Worm (Caenorhabditis elegans) whole organism, mixed stage, embryonic: ENCODE data around the gene ptr-9.

Experiments used
- M03D4.4 ChIP-seq: sonication (generic microtip); optimal IDR thresholded peaks from 2 replicates; lab custom pipeline; 2017; ENCODE audit warnings: mild to moderate bottlenecking, missing genetic modification characterization, missing compliant biosample characterization
- bed-3 ChIP-seq: fragments of 200-800 bp; sonication (Bioruptor generic); optimal IDR thresholded peaks from 3 replicates; lab custom pipeline; 2018; ENCODE audit warnings: mild to moderate bottlenecking, missing genetic modification characterization, moderate library complexity, missing compliant biosample characterization
- blmp-1 ChIP-seq: fragments of 150-350 bp; optimal IDR thresholded peaks from 2 replicates; lab custom pipeline; 2014; ENCODE audit warnings: missing biosample characterization, missing genetic modification characterization
- ceh-39 ChIP-seq: fragments of 150-350 bp; optimal IDR thresholded peaks from 2 replicates; lab custom pipeline; 2014; ENCODE audit warnings: missing biosample characterization, missing genetic modification characterization
- ceh-43 ChIP-seq: fragments of 200-800 bp; sonication (Bioruptor generic); optimal IDR thresholded peaks from 2 replicates; lab custom pipeline; 2018; ENCODE audit warnings: mild to moderate bottlenecking, missing genetic modification characterization, moderate library complexity, missing compliant biosample characterization
- ceh-83 ChIP-seq: fragments of 200-800 bp; sonication (Bioruptor generic); optimal IDR thresholded peaks from 2 replicates; lab custom pipeline; 2018; ENCODE audit warnings: mild to moderate bottlenecking, missing genetic modification characterization, missing compliant biosample characterization
- ces-1 ChIP-seq: fragments of 150-350 bp; optimal IDR thresholded peaks from 2 replicates; lab custom pipeline; 2014; ENCODE audit warnings: missing biosample characterization, missing genetic modification reagents, missing genetic modification characterization
- cnd-1 ChIP-seq: fragments of 200-800 bp; sonication (Bioruptor generic); optimal IDR thresholded peaks from 2 replicates; lab custom pipeline; 2018; ENCODE audit warnings: mild to moderate bottlenecking, missing genetic modification characterization, missing compliant biosample characterization
- drap-1 ChIP-seq: fragments of 200-800 bp; sonication (Bioruptor generic); optimal IDR thresholded peaks from 3 replicates; lab custom pipeline; 2018; ENCODE audit warnings: mild to moderate bottlenecking, missing genetic modification characterization, missing compliant biosample characterization
- elt-1 ChIP-seq: sonication (generic microtip); optimal IDR thresholded peaks from 2 replicates; lab custom pipeline; 2017; ENCODE audit warnings: missing genetic modification characterization, mild to moderate bottlenecking, missing compliant biosample characterization, antibody characterized with exemption, moderate library complexity, borderline replicate concordance; ENCODE audit not compliant: insufficient read depth
- elt-3 ChIP-seq: fragments of 150-350 bp; optimal IDR thresholded peaks from 2 replicates; lab custom pipeline; 2014; ENCODE audit warnings: missing biosample characterization, missing genetic modification characterization
- flh-1 ChIP-seq: fragments of 200-800 bp; sonication (Bioruptor generic); optimal IDR thresholded peaks from 2 replicates; lab custom pipeline; 2018; ENCODE audit warnings: mild to moderate bottlenecking, missing genetic modification characterization, moderate library complexity, missing compliant biosample characterization
- ham-2 ChIP-seq: fragments of 200-800 bp; sonication (Bioruptor generic); optimal IDR thresholded peaks from 2 replicates; lab custom pipeline; 2018; ENCODE audit warnings: mild to moderate bottlenecking, missing genetic modification characterization, missing compliant biosample characterization
- hlh-1 ChIP-seq: fragments of 150-350 bp; optimal IDR thresholded peaks from 2 replicates; lab custom pipeline; 2014; ENCODE audit warnings: missing biosample characterization, missing genetic modification reagents, missing genetic modification characterization
- lin-13 ChIP-seq: fragments of 150-350 bp; optimal IDR thresholded peaks from 2 replicates; lab custom pipeline; 2014; ENCODE audit warnings: missing biosample characterization, missing genetic modification characterization
- lin-32 ChIP-seq: fragments of 200-800 bp; sonication (Bioruptor generic); optimal IDR thresholded peaks from 2 replicates; lab custom pipeline; 2018; ENCODE audit warnings: mild to moderate bottlenecking, missing genetic modification characterization, missing compliant biosample characterization
- lsy-2 ChIP-seq: fragments of 150-350 bp; optimal IDR thresholded peaks from 2 replicates; lab custom pipeline; 2014; ENCODE audit warnings: missing biosample characterization, missing genetic modification characterization
- mab-5 ChIP-seq: fragments of 150-350 bp; optimal IDR thresholded peaks from 2 replicates; lab custom pipeline; 2014; ENCODE audit warnings: missing biosample characterization, missing genetic modification characterization
- mep-1 ChIP-seq: fragments of 150-350 bp; optimal IDR thresholded peaks from 2 replicates; lab custom pipeline; 2017; ENCODE audit warnings: missing biosample characterization, missing genetic modification reagents, missing genetic modification characterization, inconsistent platforms
- mls-2 ChIP-seq: sonication (generic microtip); optimal IDR thresholded peaks from 2 replicates; lab custom pipeline; 2016; ENCODE audit warnings: mild to moderate bottlenecking, missing genetic modification characterization, moderate library complexity, missing compliant biosample characterization
- nhr-12 ChIP-seq: fragments of 150-350 bp; optimal IDR thresholded peaks from 2 replicates; lab custom pipeline; 2014; ENCODE audit warnings: missing biosample characterization, missing genetic modification characterization
- nhr-2 ChIP-seq: fragments of 150-350 bp; optimal IDR thresholded peaks from 2 replicates; lab custom pipeline; 2014; ENCODE audit warnings: missing biosample characterization, missing genetic modification characterization
- nhr-237 ChIP-seq: fragments of 150-350 bp; optimal IDR thresholded peaks from 2 replicates; lab custom pipeline; 2014; ENCODE audit warnings: missing biosample characterization, missing genetic modification characterization
- nhr-28 ChIP-seq: fragments of 150-350 bp; optimal IDR thresholded peaks from 2 replicates; lab custom pipeline; 2014; ENCODE audit warnings: missing biosample characterization, missing genetic modification characterization
- nhr-76 ChIP-seq: sonication (generic microtip); optimal IDR thresholded peaks from 2 replicates; lab custom pipeline; 2017; ENCODE audit warnings: missing biosample characterization, missing genetic modification characterization
- pha-4 ChIP-seq: fragments of 150-350 bp; optimal IDR thresholded peaks from 2 replicates; lab custom pipeline; 2018; ENCODE audit warnings: missing biosample characterization, missing genetic modification reagents, missing genetic modification characterization
- sem-2 ChIP-seq: fragments of 200-800 bp; sonication (Bioruptor generic); optimal IDR thresholded peaks from 2 replicates; lab custom pipeline; 2018; ENCODE audit warnings: mild to moderate bottlenecking, missing genetic modification characterization, missing compliant biosample characterization
- snpc-4 ChIP-seq: fragments of 150-350 bp; optimal IDR thresholded peaks from 2 replicates; lab custom pipeline; 2014; ENCODE audit warnings: missing biosample characterization, missing genetic modification characterization
- sptf-1 ChIP-seq: sonication (generic microtip); optimal IDR thresholded peaks from 2 replicates; lab custom pipeline; 2017; ENCODE audit warnings: mild to moderate bottlenecking, missing genetic modification characterization, moderate library complexity, missing compliant biosample characterization
- tbx-8 ChIP-seq: fragments of 200-800 bp; sonication (Bioruptor generic); optimal IDR thresholded peaks from 2 replicates; lab custom pipeline; 2018; ENCODE audit warnings: mild to moderate bottlenecking, missing genetic modification characterization, moderate library complexity, missing compliant biosample characterization
- unc-120 ChIP-seq: sonication (generic microtip); optimal IDR thresholded peaks from 2 replicates; lab custom pipeline; 2017; ENCODE audit warnings: missing genetic modification characterization, missing compliant biosample characterization; ENCODE audit not compliant: poor library complexity, severe bottlenecking
- unc-39 ChIP-seq: fragments of 150-350 bp; optimal IDR thresholded peaks from 2 replicates; lab custom pipeline; 2014; ENCODE audit warnings: missing biosample characterization, missing genetic modification characterization
- unc-62 ChIP-seq: fragments of 150-350 bp; optimal IDR thresholded peaks from 2 replicates; lab custom pipeline; 2014; ENCODE audit warnings: missing biosample characterization, missing genetic modification reagents, missing genetic modification characterization
- zip-8 ChIP-seq: fragments of 150-350 bp; optimal IDR thresholded peaks from 2 replicates; lab custom pipeline; 2014; ENCODE audit warnings: missing biosample characterization, missing genetic modification characterization
- ztf-11 ChIP-seq: fragments of 150-350 bp; optimal IDR thresholded peaks from 2 replicates; lab custom pipeline; 2014; ENCODE audit warnings: missing biosample characterization, missing genetic modification characterization

Gene ptr-9

DNA sequence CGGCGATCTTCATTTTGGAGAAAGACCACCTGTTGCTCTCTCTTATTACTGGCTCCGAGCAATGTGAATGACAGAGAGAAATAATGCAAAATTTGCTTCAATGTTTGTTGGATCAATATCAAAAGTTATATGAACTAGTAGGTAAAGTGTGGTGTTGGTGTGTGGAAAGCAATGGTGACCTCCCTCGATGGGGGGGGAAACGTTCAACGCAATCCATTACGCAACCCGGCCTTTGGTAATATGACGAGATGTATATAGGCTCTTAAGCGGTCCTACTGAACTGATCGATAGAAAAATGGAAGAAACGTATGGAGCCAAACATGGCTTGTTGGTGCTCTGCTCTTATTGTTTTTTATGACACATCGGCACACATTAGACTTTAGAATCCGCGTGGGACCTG, 51.7 kb downstream of the ptr-9 start:
- no peak for TF ChIP-seq unc-62
- TF ChIP-seq sptf-1 (tag; lab: Kevin White, UChicago) = no peak
- TF ChIP-seq ham-2 (GFP tag; lab: Kevin White, UChicago) = no peak
- no peak for TF ChIP-seq ceh-43 (GFP tag; lab: Kevin White, UChicago)
- no peak for TF ChIP-seq bed-3 (GFP tag; lab: Kevin White, UChicago)
- no peak for TF ChIP-seq lsy-2 (tag; lab: Kevin White, UChicago)
- TF ChIP-seq ztf-11 (tag; lab: Kevin White, UChicago) = no peak
- peak; percentile 81 for TF ChIP-seq zip-8 (tag; lab: Kevin White, UChicago)
- no peak for TF ChIP-seq unc-39 (tag; lab: Kevin White, UChicago)
- no peak for TF ChIP-seq mep-1 (tag; lab: Kevin White, UChicago)
- no peak for TF ChIP-seq pha-4 (tag; lab: Kevin White, UChicago)
- TF ChIP-seq tbx-8 = no peak
- TF ChIP-seq elt-3 (tag; lab: Kevin White, UChicago) = no peak
- TF ChIP-seq mls-2 = no peak
- TF ChIP-seq sem-2 (GFP tag; lab: Kevin White, UChicago) = no peak
- TF ChIP-seq mab-5 (tag; lab: Kevin White, UChicago) = no peak
- no peak for TF ChIP-seq drap-1 (GFP tag; lab: Kevin White, UChicago)
- no peak for TF ChIP-seq unc-120 (tag; lab: Kevin White, UChicago)
- no peak for TF ChIP-seq ceh-83 (GFP tag; lab: Kevin White, UChicago)
- peak; percentile 63 for TF ChIP-seq nhr-2 (tag; lab: Kevin White, UChicago)
- TF ChIP-seq M03D4.4 (tag; lab: Kevin White, UChicago) = no peak
- no peak for TF ChIP-seq nhr-12 (tag; lab: Kevin White, UChicago)
- no peak for TF ChIP-seq nhr-28 (tag; lab: Kevin White, UChicago)
- TF ChIP-seq nhr-237 (tag; lab: Kevin White, UChicago) = no peak
- peak; percentile 37 for TF ChIP-seq cnd-1 (tag; lab: Kevin White, UChicago)
- no peak for TF ChIP-seq nhr-76 (tag; lab: Kevin White, UChicago)
- TF ChIP-seq lin-13 (tag; lab: Kevin White, UChicago) = no peak
- TF ChIP-seq flh-1 (GFP tag; lab: Kevin White, UChicago) = no peak
- TF ChIP-seq snpc-4 (tag; lab: Kevin White, UChicago) = no peak
- TF ChIP-seq ces-1 = no peak
- peak; percentile 17 for TF ChIP-seq hlh-1 (tag; lab: Kevin White, UChicago)
- TF ChIP-seq elt-1 (tag; lab: Kevin White, UChicago) = no peak
- no peak for TF ChIP-seq blmp-1 (tag; lab: Kevin White, UChicago)
- peak; percentile 36 for TF ChIP-seq lin-32 (GFP tag; lab: Kevin White, UChicago)
- no peak for TF ChIP-seq ceh-39 (tag; lab: Kevin White, UChicago)

DNA sequence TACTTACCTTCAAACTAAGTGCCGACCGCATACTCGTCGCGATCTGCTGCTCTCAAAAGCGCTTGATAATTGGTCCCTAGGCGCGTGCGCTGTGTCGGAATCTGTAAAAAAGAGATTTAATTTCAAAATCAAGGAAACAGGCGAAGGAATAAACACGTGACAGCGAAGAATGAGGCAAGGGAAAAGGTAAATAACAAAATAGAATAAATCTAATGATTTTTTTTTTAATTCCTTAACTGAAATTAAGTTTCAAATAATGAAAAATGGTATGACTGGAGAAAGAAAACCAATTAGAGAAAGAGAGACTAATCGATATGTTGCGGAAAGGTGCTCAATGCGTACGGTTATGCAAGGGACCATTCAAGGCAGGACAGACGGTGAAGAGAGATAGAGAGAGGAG, 52.3 kb downstream of the ptr-9 start, which contains the start of gene cya-1:
Gene cya-1 (minus strand): TSS at position 101 of the 400 bp plus-strand sequence.
- TF ChIP-seq ceh-39 (tag; lab: Kevin White, UChicago) (peak; percentile 28), elt-3 (tag; lab: Kevin White, UChicago) (no peak)
